Worm (Caenorhabditis elegans) whole organism, L1 larva: Measurements from ENCODE around the gene F18E9.4.

Source experiments
- blmp-1 ChIP-seq: fragments of 150-350 bp; optimal IDR thresholded peaks from 2 replicates; lab custom pipeline; 2014; ENCODE audit warnings: missing biosample characterization, missing genetic modification characterization
- elt-3 ChIP-seq, 6 experiments: fragments of 150-350 bp in 1 of 6; sonication (generic microtip); optimal IDR thresholded peaks; 2 replicates each; lab custom pipeline; 2017 to 2018; ENCODE audit warnings: missing biosample characterization in 6 of 6, missing genetic modification characterization in 6 of 6, inconsistent platforms in 1 of 6
- lin-14 ChIP-seq: fragments of 200-800 bp; sonication (Bioruptor generic); optimal IDR thresholded peaks from 2 replicates; lab custom pipeline; 2018; ENCODE audit warnings: mild to moderate bottlenecking, missing genetic modification characterization, moderate library complexity, missing compliant biosample characterization
- nhr-11 ChIP-seq: fragments of 150-350 bp; optimal IDR thresholded peaks from 2 replicates; lab custom pipeline; 2014; ENCODE audit warnings: missing biosample characterization, missing genetic modification characterization
- nhr-12 ChIP-seq: sonication (generic microtip); optimal IDR thresholded peaks from 2 replicates; lab custom pipeline; 2017; ENCODE audit warnings: missing biosample characterization, missing genetic modification characterization
- unc-130 ChIP-seq: fragments of 150-350 bp; optimal IDR thresholded peaks from 2 replicates; lab custom pipeline; 2017; ENCODE audit warnings: missing biosample characterization, missing genetic modification characterization, inconsistent platforms
- zag-1 ChIP-seq: fragments of 150-350 bp; optimal IDR thresholded peaks from 2 replicates; lab custom pipeline; 2014; ENCODE audit warnings: missing biosample characterization, missing genetic modification characterization

DNA sequence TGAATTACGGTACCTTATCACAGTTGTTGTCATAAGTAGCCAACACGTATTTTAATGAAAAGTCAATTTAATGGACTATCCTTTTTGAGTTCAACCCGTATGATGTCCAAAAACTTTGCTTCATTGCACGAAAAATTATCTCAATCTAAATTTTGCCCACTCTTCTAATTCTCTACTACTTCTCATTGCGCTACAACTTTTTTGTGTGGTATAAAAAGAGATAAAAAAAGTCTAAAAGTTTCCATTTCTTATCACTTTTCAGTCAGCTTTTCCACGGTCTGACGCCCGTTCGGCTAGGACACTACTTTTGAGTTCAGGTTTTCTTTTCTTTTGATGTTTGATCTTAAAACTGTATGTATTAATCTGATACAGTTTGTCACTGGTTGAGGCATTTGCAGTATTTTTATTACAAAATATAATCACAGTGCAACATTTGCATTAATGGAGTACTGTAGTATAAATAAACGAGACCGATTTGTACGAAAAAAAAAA, 12.4 kb upstream of the F18E9.4 start:
- TF ChIP-seq nhr-11 (tag; lab: Kevin White, UChicago), result no peak
- no peak for TF ChIP-seq blmp-1
- no peak for TF ChIP-seq nhr-12 (tag; lab: Kevin White, UChicago)
- no peak for TF ChIP-seq unc-130 (tag; lab: Kevin White, UChicago)
- TF ChIP-seq elt-3 (tag; optimal IDR thresholded peaks at IDR 0.05; lab: Kevin White, UChicago), result no peak
- TF ChIP-seq zag-1, result no peak
- no peak for TF ChIP-seq lin-14
